Fruit fly (Drosophila melanogaster): ENCODE results near the gene Ids.

The Ids gene

DNA sequence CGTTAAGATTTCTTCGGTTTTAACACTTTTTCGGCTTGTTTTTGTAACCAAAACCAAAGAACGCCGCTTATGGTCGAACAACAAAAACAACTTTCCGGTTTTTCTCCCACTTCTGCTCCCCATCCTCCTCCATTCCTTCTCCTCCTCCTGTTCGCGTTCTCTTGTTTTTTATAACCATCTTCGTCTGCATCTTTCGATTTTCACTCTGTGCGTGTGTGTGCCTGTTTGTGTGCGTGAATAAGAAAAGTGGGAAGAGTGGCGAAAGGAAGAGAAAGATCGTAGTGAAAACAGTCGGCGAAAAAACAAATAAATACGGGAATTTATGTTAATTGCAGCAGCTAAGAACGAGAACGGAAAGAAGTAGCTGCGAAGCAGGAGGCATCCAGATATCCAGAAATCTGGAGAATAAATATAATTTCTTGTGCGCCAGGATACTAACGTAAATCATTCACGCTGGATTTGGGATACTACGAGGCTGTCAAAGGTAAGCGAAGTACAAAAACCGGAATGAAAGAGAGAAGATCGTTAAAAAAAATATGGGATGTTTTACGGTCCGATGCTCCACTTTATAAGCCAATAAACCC is 40.6 kb upstream of the Ids start:
- TF ChIP-seq N (GFP tag; optimal IDR thresholded peaks at IDR 0.05), result no peak
- TF ChIP-seq ey (GFP tag; optimal IDR thresholded peaks at IDR 0.05), result no peak
- peak; percentile 99 for TF ChIP-seq psq (GFP tag; optimal IDR thresholded peaks at IDR 0.05)
- peak; percentile 29 for TF ChIP-seq Vsx2 (GFP tag; optimal IDR thresholded peaks at IDR 0.05; ENCODE audit: partially characterized antibody)

DNA sequence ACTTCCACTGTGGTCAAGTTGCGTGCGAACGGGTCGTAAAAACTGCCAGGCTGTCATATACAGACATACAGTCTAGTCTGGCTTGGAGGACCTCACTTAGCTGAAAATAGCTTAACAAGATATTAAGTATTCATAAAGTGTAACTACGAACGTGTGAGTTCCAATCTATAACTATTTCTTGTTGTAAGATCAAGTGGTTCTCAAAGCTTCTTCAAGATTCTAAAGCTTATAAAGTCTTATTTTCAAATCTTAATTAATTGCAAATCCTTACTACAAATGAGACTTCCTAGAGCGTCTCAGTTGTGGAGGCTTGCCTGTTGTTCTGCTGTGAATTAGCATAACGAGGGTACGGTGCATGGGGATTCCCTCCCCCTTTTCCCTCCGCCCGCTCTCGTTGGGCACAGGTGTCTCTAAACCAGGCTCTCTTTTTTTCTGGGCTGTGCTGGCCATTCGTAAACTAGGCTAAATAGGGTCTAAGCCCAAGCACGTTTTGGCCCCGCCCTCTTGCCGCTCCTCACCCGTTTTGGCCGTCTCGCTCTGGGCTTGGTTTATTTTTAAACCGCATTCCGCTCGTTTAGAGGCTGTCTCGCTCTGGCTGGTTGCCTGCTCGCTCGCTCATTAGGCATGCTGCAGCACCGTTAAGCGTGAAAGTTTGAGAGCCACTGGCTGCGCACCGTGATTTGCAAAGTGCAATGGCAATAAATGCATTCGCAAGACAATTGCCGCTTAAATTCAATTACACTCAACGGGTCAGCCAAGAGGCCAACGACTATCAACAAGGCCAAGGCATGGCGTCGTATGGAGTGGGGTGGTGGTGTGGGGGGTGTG is 39.8 kb upstream of the Ids start:
- no peak for TF ChIP-seq HLH106 (tag; optimal IDR thresholded peaks at IDR 0.05)

DNA sequence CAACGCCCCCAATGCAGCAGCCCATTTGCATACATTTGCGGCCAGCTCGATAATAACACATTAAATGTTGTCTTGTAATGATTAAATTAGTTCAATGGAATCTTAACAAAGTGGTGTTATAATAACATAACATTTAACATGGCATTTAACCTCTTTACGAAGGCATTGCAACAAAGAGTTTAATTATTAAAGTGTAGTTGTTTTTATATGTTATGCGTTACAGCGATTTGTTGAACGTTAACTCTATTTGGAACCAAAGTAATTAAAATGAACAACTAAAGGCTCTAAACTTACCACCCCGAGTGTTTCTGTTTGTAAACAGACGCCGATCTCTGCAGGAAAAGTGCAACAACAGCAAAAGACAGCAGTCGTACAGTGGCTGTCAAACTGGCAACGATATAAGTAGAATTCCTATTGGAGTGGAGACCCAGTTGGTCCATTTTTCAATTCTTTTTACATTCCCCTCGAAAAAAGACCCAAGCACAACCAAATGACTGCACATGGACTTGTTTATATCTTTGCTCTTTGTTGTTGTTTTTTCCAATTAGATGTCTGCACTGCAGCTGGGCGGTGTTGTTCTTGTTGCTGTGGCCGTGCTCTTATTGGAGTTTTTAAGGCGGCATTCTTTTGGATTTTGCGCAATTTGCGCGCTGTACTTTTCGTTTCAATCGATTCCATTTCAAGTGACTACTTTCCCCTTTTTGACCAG is 39.0 kb upstream of the Ids start:
- TF ChIP-seq CrebA (GFP tag; optimal IDR thresholded peaks at IDR 0.05; ENCODE audit: borderline replicate concordance) (no peak), ey (GFP tag; optimal IDR thresholded peaks at IDR 0.05) (no peak), dsf (GFP tag; optimal IDR thresholded peaks at IDR 0.05; ENCODE audit: borderline replicate concordance) (no peak), fru (GFP tag; optimal IDR thresholded peaks at IDR 0.05) (no peak), Jra (GFP tag; optimal IDR thresholded peaks at IDR 0.05) (no peak), dmrt93B (GFP tag; optimal IDR thresholded peaks at IDR 0.05) (no peak), Hnf4 (GFP tag; optimal IDR thresholded peaks at IDR 0.05) (no peak), dl (GFP tag; optimal IDR thresholded peaks at IDR 0.05; ENCODE audit: insufficient read depth in 1 of 2, partially characterized antibody in 2 of 2) (no peak), Vsx2 (GFP tag; optimal IDR thresholded peaks at IDR 0.05; ENCODE audit: partially characterized antibody) (no peak), lola (GFP tag; optimal IDR thresholded peaks at IDR 0.05) (no peak), Rel (GFP tag; optimal IDR thresholded peaks at IDR 0.05) (no peak), Rel (tag; optimal IDR thresholded peaks at IDR 0.05) (no peak), CG9705 (GFP tag; optimal IDR thresholded peaks at IDR 0.05) (no peak), woc (GFP tag; optimal IDR thresholded peaks at IDR 0.05) (no peak), rgr (GFP tag; optimal IDR thresholded peaks at IDR 0.05) (no peak)

DNA sequence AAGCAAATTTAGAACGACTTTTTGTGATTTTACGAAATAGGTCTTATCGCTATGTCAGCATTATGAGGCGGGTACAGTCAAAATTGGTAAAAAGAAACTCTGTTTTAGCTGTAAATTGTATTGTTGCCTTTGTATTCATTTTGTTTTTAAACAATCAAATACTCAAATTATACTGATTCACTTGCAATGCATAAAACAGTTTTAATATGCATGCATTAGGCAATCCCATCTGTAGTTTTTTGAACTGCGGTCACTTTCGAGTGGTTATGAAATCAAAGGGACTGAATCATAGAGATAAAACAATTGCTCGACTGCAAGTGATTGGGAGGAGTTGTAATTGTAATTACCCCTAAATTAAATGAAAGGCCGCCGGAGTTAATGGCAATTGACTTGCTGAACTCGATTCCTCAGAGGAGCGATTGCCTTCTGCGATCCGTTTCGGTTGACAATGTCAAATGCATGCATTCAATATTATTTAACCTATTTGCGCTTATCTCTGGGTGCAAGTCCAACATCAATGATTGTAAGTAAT is 38.3 kb upstream of the Ids start:
- TF ChIP-seq Dfd (GFP tag; optimal IDR thresholded peaks at IDR 0.05), result no peak
- TF ChIP-seq tai (GFP tag; optimal IDR thresholded peaks at IDR 0.05), result no peak
- no peak for TF ChIP-seq Dif (GFP tag; optimal IDR thresholded peaks at IDR 0.05; ENCODE audit: partially characterized antibody)
- TF ChIP-seq woc (GFP tag; optimal IDR thresholded peaks at IDR 0.05), result no peak
- no peak for TF ChIP-seq sv (GFP tag; optimal IDR thresholded peaks at IDR 0.05)
- no peak for TF ChIP-seq Hr83 (GFP tag; optimal IDR thresholded peaks at IDR 0.05; ENCODE audit: poor library complexity, severe bottlenecking)
- TF ChIP-seq Mio (GFP tag; optimal IDR thresholded peaks at IDR 0.05), result no peak
- TF ChIP-seq Sp1 (GFP tag; optimal IDR thresholded peaks at IDR 0.05), result peak; percentile 26
- TF ChIP-seq usp (GFP tag; optimal IDR thresholded peaks at IDR 0.05), result no peak
- TF ChIP-seq dsf (GFP tag; optimal IDR thresholded peaks at IDR 0.05; ENCODE audit: borderline replicate concordance), result no peak
- no peak for TF ChIP-seq Myc (optimal IDR thresholded peaks at IDR 0.05)
- TF ChIP-seq h (GFP tag; optimal IDR thresholded peaks at IDR 0.05), result no peak
- TF ChIP-seq pan (optimal IDR thresholded peaks at IDR 0.05), result no peak
- TF ChIP-seq psq (GFP tag; optimal IDR thresholded peaks at IDR 0.05), result peak; percentile 13
- TF ChIP-seq ey (GFP tag; optimal IDR thresholded peaks at IDR 0.05), result peak; percentile 58
- peak; percentile 44 for TF ChIP-seq fru (GFP tag; optimal IDR thresholded peaks at IDR 0.05)
- peak; percentile 6 for TF ChIP-seq br (GFP tag; optimal IDR thresholded peaks at IDR 0.05)
- no peak for TF ChIP-seq CG32264 (GFP tag; optimal IDR thresholded peaks at IDR 0.05)
- TF ChIP-seq Jra (GFP tag; optimal IDR thresholded peaks at IDR 0.05), result no peak
- TF ChIP-seq N (GFP tag; optimal IDR thresholded peaks at IDR 0.05), result no peak
- TF ChIP-seq Abd-B (GFP tag; optimal IDR thresholded peaks at IDR 0.05), result no peak
- TF ChIP-seq OdsH (GFP tag; optimal IDR thresholded peaks at IDR 0.05), result peak; percentile 14
- TF ChIP-seq dl (GFP tag; optimal IDR thresholded peaks at IDR 0.05; ENCODE audit: insufficient read depth in 1 of 2, partially characterized antibody in 2 of 2), result no peak
- TF ChIP-seq GATAd (GFP tag; optimal IDR thresholded peaks at IDR 0.05), result no peak
- no peak for TF ChIP-seq Hr78 (GFP tag; optimal IDR thresholded peaks at IDR 0.05)
- peak; percentile 10 for TF ChIP-seq Hnf4 (GFP tag; optimal IDR thresholded peaks at IDR 0.05)
- no peak for TF ChIP-seq dmrt93B (GFP tag; optimal IDR thresholded peaks at IDR 0.05)
- TF ChIP-seq jim (GFP tag; optimal IDR thresholded peaks at IDR 0.05), result no peak
- TF ChIP-seq sage (GFP tag; optimal IDR thresholded peaks at IDR 0.05), result no peak
- peak; percentile 58 for TF ChIP-seq rgr (GFP tag; optimal IDR thresholded peaks at IDR 0.05)
- peak in 1 of 2 experiments; percentile 18 for TF ChIP-seq foxo (GFP tag; optimal IDR thresholded peaks at IDR 0.05)
- TF ChIP-seq Vsx2 (GFP tag; optimal IDR thresholded peaks at IDR 0.05; ENCODE audit: partially characterized antibody), result no peak
- no peak for TF ChIP-seq lola (GFP tag; optimal IDR thresholded peaks at IDR 0.05)
- TF ChIP-seq Rel (GFP tag; optimal IDR thresholded peaks at IDR 0.05), result no peak
- no peak for TF ChIP-seq Rel (tag; optimal IDR thresholded peaks at IDR 0.05)
- no peak for TF ChIP-seq CG9705 (GFP tag; optimal IDR thresholded peaks at IDR 0.05)
- peak; percentile 35 for TF ChIP-seq HLH106 (tag; optimal IDR thresholded peaks at IDR 0.05)
